Worm (Caenorhabditis elegans) whole organism, late embryonic: ENCODE measurements around the gene B0024.11.

ENCODE experiments used
- C08G9.2 ChIP-seq: sonication (generic microtip); optimal IDR thresholded peaks from 2 replicates; lab custom pipeline; 2016; ENCODE audit warnings: mild to moderate bottlenecking, missing genetic modification characterization, moderate library complexity, missing compliant biosample characterization
- Y22D7AL.16 ChIP-seq: sonication (generic microtip); optimal IDR thresholded peaks from 2 replicates; lab custom pipeline; 2016; ENCODE audit warnings: missing genetic modification characterization, missing compliant biosample characterization
- ahr-1 ChIP-seq: sonication (generic microtip); optimal IDR thresholded peaks from 2 replicates; lab custom pipeline; 2016; ENCODE audit warnings: missing genetic modification characterization, missing compliant biosample characterization
- ceh-31 ChIP-seq: sonication (generic microtip); optimal IDR thresholded peaks from 2 replicates; lab custom pipeline; 2016; ENCODE audit warnings: missing genetic modification characterization, missing compliant biosample characterization
- ceh-48 ChIP-seq: sonication (generic microtip); optimal IDR thresholded peaks from 2 replicates; lab custom pipeline; 2016; ENCODE audit warnings: missing genetic modification characterization, inconsistent platforms, missing compliant biosample characterization
- ceh-6 ChIP-seq: fragments of 200-800 bp; sonication (Bioruptor generic); optimal IDR thresholded peaks from 2 replicates; lab custom pipeline; 2018; ENCODE audit warnings: mild to moderate bottlenecking, missing genetic modification characterization, missing compliant biosample characterization
- ceh-9 ChIP-seq: sonication (generic microtip); optimal IDR thresholded peaks from 2 replicates; lab custom pipeline; 2016; ENCODE audit warnings: mild to moderate bottlenecking, missing genetic modification characterization, inconsistent platforms, missing compliant biosample characterization
- che-1 ChIP-seq: sonication (generic microtip); optimal IDR thresholded peaks from 2 replicates; lab custom pipeline; 2016; ENCODE audit warnings: mild to moderate bottlenecking, missing genetic modification characterization, missing compliant biosample characterization
- dmd-4 ChIP-seq: sonication (generic microtip); optimal IDR thresholded peaks from 2 replicates; lab custom pipeline; 2016; ENCODE audit warnings: borderline replicate concordance, missing genetic modification characterization, missing compliant biosample characterization
- dve-1 ChIP-seq: sonication (generic microtip); optimal IDR thresholded peaks from 2 replicates; lab custom pipeline; 2017; ENCODE audit warnings: antibody characterized with exemption, mild to moderate bottlenecking, missing genetic modification characterization, missing compliant biosample characterization
- elt-4 ChIP-seq: sonication (generic microtip); optimal IDR thresholded peaks from 2 replicates; lab custom pipeline; 2016; ENCODE audit warnings: missing genetic modification characterization, missing compliant biosample characterization
- ets-4 ChIP-seq: sonication (generic microtip); optimal IDR thresholded peaks from 2 replicates; lab custom pipeline; 2016; ENCODE audit warnings: missing genetic modification characterization, missing compliant biosample characterization
- eyg-1 ChIP-seq: sonication (generic microtip); optimal IDR thresholded peaks from 2 replicates; lab custom pipeline; 2016; ENCODE audit warnings: missing genotype, missing genetic modification characterization, missing compliant biosample characterization
- fkh-10 ChIP-seq: fragments of 150-350 bp; optimal IDR thresholded peaks from 2 replicates; lab custom pipeline; 2014; ENCODE audit warnings: missing biosample characterization, missing genetic modification reagents, missing genetic modification characterization
- hlh-15 ChIP-seq: sonication (generic microtip); optimal IDR thresholded peaks from 2 replicates; lab custom pipeline; 2016; ENCODE audit warnings: missing genetic modification characterization, missing compliant biosample characterization
- hlh-30 ChIP-seq: sonication (generic microtip); optimal IDR thresholded peaks from 2 replicates; lab custom pipeline; 2017; ENCODE audit warnings: antibody characterized with exemption, missing genetic modification characterization, missing compliant biosample characterization; ENCODE audit not compliant: insufficient read depth
- hlh-6 ChIP-seq: sonication (generic microtip); optimal IDR thresholded peaks from 2 replicates; lab custom pipeline; 2016; ENCODE audit warnings: missing genotype, missing genetic modification characterization, missing compliant biosample characterization
- hlh-8 ChIP-seq: sonication (generic microtip); optimal IDR thresholded peaks from 2 replicates; lab custom pipeline; 2016; ENCODE audit warnings: missing genotype, missing genetic modification characterization, missing compliant biosample characterization
- lin-11 ChIP-seq: fragments of 200-800 bp; sonication (Bioruptor generic); optimal IDR thresholded peaks from 2 replicates; lab custom pipeline; 2018; ENCODE audit warnings: mild to moderate bottlenecking, missing genetic modification characterization, missing compliant biosample characterization
- madf-2 ChIP-seq: sonication (generic microtip); optimal IDR thresholded peaks from 2 replicates; lab custom pipeline; 2017; ENCODE audit warnings: missing genetic modification characterization, missing compliant biosample characterization
- nfya-1 ChIP-seq: sonication (generic microtip); optimal IDR thresholded peaks from 2 replicates; lab custom pipeline; 2017; ENCODE audit warnings: missing genetic modification characterization, mild to moderate bottlenecking, missing compliant biosample characterization, antibody characterized with exemption, moderate library complexity
- nhr-232 ChIP-seq: sonication (generic microtip); optimal IDR thresholded peaks from 2 replicates; lab custom pipeline; 2016; ENCODE audit warnings: missing genetic modification characterization, missing compliant biosample characterization
- npax-4 ChIP-seq: sonication (generic microtip); optimal IDR thresholded peaks from 2 replicates; lab custom pipeline; 2016; ENCODE audit warnings: missing genetic modification characterization, missing compliant biosample characterization
- odd-2 ChIP-seq: sonication (generic microtip); optimal IDR thresholded peaks from 2 replicates; lab custom pipeline; 2017; ENCODE audit warnings: antibody characterized with exemption, mild to moderate bottlenecking, missing genetic modification characterization, missing compliant biosample characterization
- pag-3 ChIP-seq: sonication (generic microtip); optimal IDR thresholded peaks from 2 replicates; lab custom pipeline; 2016; ENCODE audit warnings: missing compliant biosample characterization, missing genetic modification characterization, borderline replicate concordance
- pat-9 ChIP-seq: fragments of 200-800 bp; sonication (Bioruptor generic); optimal IDR thresholded peaks from 2 replicates; lab custom pipeline; 2018; ENCODE audit warnings: mild to moderate bottlenecking, missing genetic modification characterization, moderate library complexity, missing compliant biosample characterization
- pha-2 ChIP-seq: sonication (generic microtip); optimal IDR thresholded peaks from 2 replicates; lab custom pipeline; 2017; ENCODE audit warnings: mild to moderate bottlenecking, missing genetic modification characterization, missing compliant biosample characterization
- pros-1 ChIP-seq: fragments of 150-350 bp; optimal IDR thresholded peaks from 2 replicates; lab custom pipeline; 2014; ENCODE audit warnings: missing biosample characterization, missing genetic modification reagents, missing genetic modification characterization
- ref-2 ChIP-seq: sonication (generic microtip); optimal IDR thresholded peaks from 2 replicates; lab custom pipeline; 2016; ENCODE audit warnings: missing genetic modification characterization, missing compliant biosample characterization
- rnt-1 ChIP-seq: sonication (generic microtip); optimal IDR thresholded peaks from 2 replicates; lab custom pipeline; 2016; ENCODE audit warnings: missing genetic modification characterization, missing compliant biosample characterization
- sdc-2 ChIP-seq: sonication (generic microtip); optimal IDR thresholded peaks from 2 replicates; lab custom pipeline; 2016; ENCODE audit warnings: missing genotype, missing genetic modification characterization, missing compliant biosample characterization
- sox-4 ChIP-seq: sonication (generic microtip); optimal IDR thresholded peaks from 2 replicates; lab custom pipeline; 2017; ENCODE audit warnings: mild to moderate bottlenecking, missing genetic modification characterization, inconsistent platforms, missing compliant biosample characterization
- syd-9 ChIP-seq: sonication (generic microtip); optimal IDR thresholded peaks from 2 replicates; lab custom pipeline; 2016; ENCODE audit warnings: mild to moderate bottlenecking, missing genetic modification characterization, moderate library complexity, missing compliant biosample characterization
- tbx-2 ChIP-seq: sonication (generic microtip); optimal IDR thresholded peaks from 2 replicates; lab custom pipeline; 2016; ENCODE audit warnings: missing genetic modification characterization, missing compliant biosample characterization
- tbx-7 ChIP-seq: sonication (generic microtip); optimal IDR thresholded peaks from 2 replicates; lab custom pipeline; 2016; ENCODE audit warnings: missing genotype, missing genetic modification characterization, missing compliant biosample characterization
- unc-3 ChIP-seq, 2 experiments: fragments of 200-800 bp in 1 of 2; sonication (Bioruptor generic) in 1 of 2; sonication (generic microtip) in 1 of 2; conservative IDR thresholded peaks in 1 of 2; optimal IDR thresholded peaks in 1 of 2; 2 replicates each; pipeline versions ENCODE4 v1.3.6 to Lab custom; 2016 to 2022; ENCODE audit warnings: missing compliant biosample characterization in 2 of 2, missing genetic modification characterization in 2 of 2, missing genetic modification reagents in 1 of 2
- unc-42 ChIP-seq: sonication (generic microtip); optimal IDR thresholded peaks from 2 replicates; lab custom pipeline; 2016; ENCODE audit warnings: missing genotype, missing genetic modification characterization, missing compliant biosample characterization
- unc-55 ChIP-seq: sonication (generic microtip); optimal IDR thresholded peaks from 2 replicates; lab custom pipeline; 2017; ENCODE audit warnings: missing biosample characterization, missing genetic modification reagents, missing genetic modification characterization
- ztf-16 ChIP-seq: sonication (generic microtip); optimal IDR thresholded peaks from 2 replicates; lab custom pipeline; 2017; ENCODE audit warnings: missing genetic modification characterization, missing compliant biosample characterization

B0024.11 gene

ce11 chrV:10355773-10356335 lies 36.5 kb upstream of the B0024.11 start, which contains the start of gene sluh-7 (continued):
- TF ChIP-seq unc-55 (GFP tag; lab: Kevin White, UChicago) (no peak), unc-42 (tag; lab: Kevin White, UChicago) (peak; percentile 11), eyg-1 (tag; lab: Kevin White, UChicago) (peak; percentile 19), hlh-8 (tag; lab: Kevin White, UChicago) (peak; percentile 91), tbx-7 (tag; lab: Kevin White, UChicago) (peak; percentile 93), Y22D7AL.16 (no peak), pros-1 (tag; lab: Kevin White, UChicago) (no peak), che-1 (tag; lab: Kevin White, UChicago) (no peak), elt-4 (tag; lab: Kevin White, UChicago) (no peak), rnt-1 (tag; lab: Kevin White, UChicago) (peak; percentile 79), dmd-4 (tag; lab: Kevin White, UChicago) (no peak), ztf-16 (peak; percentile 37), pat-9 (tag; lab: Kevin White, UChicago) (no peak), ref-2 (peak; percentile 88), unc-3 (GFP tag; conservative IDR thresholded peaks at IDR 0.05; lab: Robert Waterston, UW) (no peak), unc-3 (tag; optimal IDR thresholded peaks at IDR 0.05; lab: Kevin White, UChicago) (no peak), nhr-232 (tag; lab: Kevin White, UChicago) (no peak), ahr-1 (peak; percentile 52), hlh-30 (tag; lab: Kevin White, UChicago) (no peak), npax-4 (tag; lab: Kevin White, UChicago) (no peak), syd-9 (tag; lab: Kevin White, UChicago) (no peak), ceh-6 (GFP tag; lab: Kevin White, UChicago) (no peak), fkh-10 (GFP tag; lab: Kevin White, UChicago) (no peak)

- peak; percentile 8 for TF ChIP-seq tbx-7 (tag; lab: Kevin White, UChicago)
- TF ChIP-seq tbx-2 = peak; percentile 15
- no peak for TF ChIP-seq lin-11
- peak; percentile 7 for TF ChIP-seq unc-42 (tag; lab: Kevin White, UChicago)
- no peak for TF ChIP-seq ceh-9 (tag; lab: Kevin White, UChicago)
- peak; percentile 48 for TF ChIP-seq ceh-31 (tag; lab: Kevin White, UChicago)
- TF ChIP-seq nfya-1 (tag; lab: Kevin White, UChicago) = peak; percentile 58
Observed at ce11 chrV:10352928-10353427, 33.6 kb upstream of the B0024.11 start, which contains the start of gene nol-56. Gene nol-56 (minus strand): TSS chrV:10352978.

- TF ChIP-seq ceh-9 (tag; lab: Kevin White, UChicago) (no peak), dve-1 (no peak), sdc-2 (tag; lab: Kevin White, UChicago) (no peak), hlh-15 (tag; lab: Kevin White, UChicago) (no peak), ceh-48 (tag; lab: Kevin White, UChicago) (no peak), odd-2 (tag; lab: Kevin White, UChicago) (no peak), dmd-4 (tag; lab: Kevin White, UChicago) (no peak), hlh-6 (tag; lab: Kevin White, UChicago) (no peak), C08G9.2 (tag; lab: Kevin White, UChicago) (no peak), ahr-1 (no peak), pha-2 (tag; lab: Kevin White, UChicago) (no peak), pag-3 (tag; lab: Kevin White, UChicago) (no peak), ets-4 (tag; lab: Kevin White, UChicago) (no peak), che-1 (tag; lab: Kevin White, UChicago) (no peak), madf-2 (tag; lab: Kevin White, UChicago) (no peak), sox-4 (tag; lab: Kevin White, UChicago) (no peak)
Observed at ce11 chrV:10350054-10350453, 30.7 kb upstream of the B0024.11 start, which contains the start of gene K07C5.9. Gene K07C5.9 (minus strand): TSS chrV:10350154.
